Worm (Caenorhabditis elegans): ENCODE results near the gene F18G5.1.

Gene F18G5.1

ce11 chrX:9295471-9295870 is 35.8 kb downstream of the F18G5.1 start:
- TF ChIP-seq pqm-1 (tag; optimal IDR thresholded peaks at IDR 0.05) (peak; percentile 59), elt-2 (tag; optimal IDR thresholded peaks at IDR 0.05) (peak; percentile 71), nhr-43 (tag; optimal IDR thresholded peaks at IDR 0.05; ENCODE audit: poor library complexity, severe bottlenecking) (no peak)

ce11 chrX:9296591-9296990 is 36.9 kb downstream of the F18G5.1 start, which contains the start of gene gly-13:
Gene gly-13, minus strand, starts transcription at chrX:9296622.
- TF ChIP-seq nhr-28 (tag; optimal IDR thresholded peaks at IDR 0.05) (no peak), sea-2 (GFP tag; optimal IDR thresholded peaks at IDR 0.05) (no peak), tbx-2 (tag; optimal IDR thresholded peaks at IDR 0.05) (no peak), nfya-1 (tag; optimal IDR thresholded peaks at IDR 0.05; ENCODE audit: insufficient read depth) (peak; percentile 8), elt-2 (tag; optimal IDR thresholded peaks at IDR 0.05) (peak; percentile 19), nhr-23 (tag; optimal IDR thresholded peaks at IDR 0.05) (peak; percentile 19)

ce11 chrX:9297834-9298233 is 38.2 kb downstream of the F18G5.1 start, which contains the start of gene B0416.7:
Gene B0416.7, minus strand, starts transcription at chrX:9297934.
- TF ChIP-seq unc-62 (GFP tag; optimal IDR thresholded peaks at IDR 0.05): no peak
- no peak for TF ChIP-seq nhr-43 (tag; optimal IDR thresholded peaks at IDR 0.05; ENCODE audit: poor library complexity, severe bottlenecking)
- TF ChIP-seq nhr-12 (tag; optimal IDR thresholded peaks at IDR 0.05): no peak
- TF ChIP-seq ceh-82 (tag; optimal IDR thresholded peaks at IDR 0.05): no peak
- TF ChIP-seq mml-1 (tag; optimal IDR thresholded peaks at IDR 0.05): no peak
- no peak for TF ChIP-seq nhr-237 (tag; optimal IDR thresholded peaks at IDR 0.05)
- TF ChIP-seq nhr-77 (tag; optimal IDR thresholded peaks at IDR 0.05): no peak
- TF ChIP-seq sea-2 (GFP tag; optimal IDR thresholded peaks at IDR 0.05): no peak
- TF ChIP-seq ZK546.5 (tag; optimal IDR thresholded peaks at IDR 0.05): no peak
- TF ChIP-seq nhr-67 (tag; optimal IDR thresholded peaks at IDR 0.05): no peak
- TF ChIP-seq elt-3 (tag; optimal IDR thresholded peaks at IDR 0.05): no peak
- TF ChIP-seq lin-39 (tag; optimal IDR thresholded peaks at IDR 0.05): no peak
- TF ChIP-seq lin-15B (tag; optimal IDR thresholded peaks at IDR 0.05): no peak
- no peak for TF ChIP-seq ceh-9 (tag; optimal IDR thresholded peaks at IDR 0.05)
- TF ChIP-seq pqm-1 (tag; optimal IDR thresholded peaks at IDR 0.05): no peak
- no peak for TF ChIP-seq skn-1 (tag; optimal IDR thresholded peaks at IDR 0.05)

- no peak for TF ChIP-seq elt-2 (tag; optimal IDR thresholded peaks at IDR 0.05)
- no peak for TF ChIP-seq mml-1 (tag; optimal IDR thresholded peaks at IDR 0.05)
- no peak for TF ChIP-seq ZK546.5 (tag; optimal IDR thresholded peaks at IDR 0.05)
- TF ChIP-seq aly-2 (tag; optimal IDR thresholded peaks at IDR 0.05): no peak
- TF ChIP-seq ceh-82 (tag; optimal IDR thresholded peaks at IDR 0.05): no peak
- TF ChIP-seq ztf-4 (tag; optimal IDR thresholded peaks at IDR 0.05): no peak
- no peak for TF ChIP-seq ztf-11 (tag; optimal IDR thresholded peaks at IDR 0.05)
- TF ChIP-seq hmg-11 (tag; optimal IDR thresholded peaks at IDR 0.05): no peak
- no peak for TF ChIP-seq egl-27 (tag; optimal IDR thresholded peaks at IDR 0.05)
- TF ChIP-seq nhr-77 (tag; optimal IDR thresholded peaks at IDR 0.05): no peak
- no peak for TF ChIP-seq daf-12 (tag; optimal IDR thresholded peaks at IDR 0.05)
- no peak for TF ChIP-seq lin-39 (tag; optimal IDR thresholded peaks at IDR 0.05)
- no peak for TF ChIP-seq nhr-11 (tag; optimal IDR thresholded peaks at IDR 0.05)
- no peak for TF ChIP-seq snpc-4 (tag; optimal IDR thresholded peaks at IDR 0.05)
- no peak for TF ChIP-seq zag-1 (tag; optimal IDR thresholded peaks at IDR 0.05)
- no peak for TF ChIP-seq nhr-76 (tag; optimal IDR thresholded peaks at IDR 0.05)
- TF ChIP-seq R02D3.7 (tag; optimal IDR thresholded peaks at IDR 0.05): no peak
- TF ChIP-seq nhr-12 (tag; optimal IDR thresholded peaks at IDR 0.05): no peak
Measured at ce11 chrX:9298846-9299245, 39.2 kb downstream of the F18G5.1 start, which contains the start of gene B0416.2. Gene B0416.2, plus strand, starts transcription at chrX:9299146.

ce11 chrX:9300379-9300778 is 40.7 kb downstream of the F18G5.1 start:
- TF ChIP-seq nhr-77 (tag; optimal IDR thresholded peaks at IDR 0.05): no peak
- peak; percentile 45 for TF ChIP-seq nfya-1 (tag; optimal IDR thresholded peaks at IDR 0.05; ENCODE audit: insufficient read depth)
- TF ChIP-seq nhr-28 (tag; optimal IDR thresholded peaks at IDR 0.05): no peak

- TF ChIP-seq nhr-76 (tag; optimal IDR thresholded peaks at IDR 0.05) (no peak), nhr-11 (tag; optimal IDR thresholded peaks at IDR 0.05) (no peak), daf-12 (tag; optimal IDR thresholded peaks at IDR 0.05) (no peak), nhr-28 (tag; optimal IDR thresholded peaks at IDR 0.05) (no peak), eor-1 (tag; optimal IDR thresholded peaks at IDR 0.05) (no peak), skn-1 (tag; optimal IDR thresholded peaks at IDR 0.05) (no peak), elt-3 (tag; optimal IDR thresholded peaks at IDR 0.05) (no peak), snpc-4 (tag; optimal IDR thresholded peaks at IDR 0.05) (no peak), ceh-28 (tag; optimal IDR thresholded peaks at IDR 0.05) (no peak), nhr-25 (tag; optimal IDR thresholded peaks at IDR 0.05) (no peak), fos-1 (tag; optimal IDR thresholded peaks at IDR 0.05) (no peak), ztf-11 (tag; optimal IDR thresholded peaks at IDR 0.05) (no peak), nhr-23 (tag; optimal IDR thresholded peaks at IDR 0.05) (no peak), egl-5 (tag; optimal IDR thresholded peaks at IDR 0.05) (no peak), R02D3.7 (tag; optimal IDR thresholded peaks at IDR 0.05) (no peak)
Measured at ce11 chrX:9302763-9303162, 43.1 kb downstream of the F18G5.1 start.

Measured in whole organism, L3 larva.